Worm (Caenorhabditis elegans) whole organism, L1 larva: ENCODE data around the gene srw-68.

Experiments used
- C04F5.9 ChIP-seq: sonication (generic microtip); optimal IDR thresholded peaks from 2 replicates; lab custom pipeline; 2016; ENCODE audit warnings: missing genetic modification characterization, missing compliant biosample characterization
- C16A3.4 ChIP-seq: fragments of 150-350 bp; optimal IDR thresholded peaks from 2 replicates; lab custom pipeline; 2014; ENCODE audit warnings: missing biosample characterization, missing genetic modification characterization
- F16B12.6 ChIP-seq: fragments of 150-350 bp; optimal IDR thresholded peaks from 2 replicates; lab custom pipeline; 2014; ENCODE audit warnings: missing biosample characterization, missing genetic modification characterization
- Y116A8C.19 ChIP-seq: sonication (generic microtip); optimal IDR thresholded peaks from 2 replicates; lab custom pipeline; 2016; ENCODE audit warnings: missing compliant biosample characterization, missing genetic modification characterization, borderline replicate concordance
- aha-1 ChIP-seq: fragments of 150-350 bp; optimal IDR thresholded peaks from 2 replicates; lab custom pipeline; 2014; ENCODE audit warnings: missing biosample characterization, missing genetic modification characterization
- aly-2 ChIP-seq: fragments of 150-350 bp; optimal IDR thresholded peaks from 2 replicates; lab custom pipeline; 2014; ENCODE audit warnings: missing biosample characterization, missing genetic modification characterization
- efl-1 ChIP-seq, 4 experiments: fragments of 150-350 bp; optimal IDR thresholded peaks in 3 of 4; peaks in 1 of 4; 1 replicate in 1 of 4; 2 replicates in 3 of 4; lab custom pipeline; 2014; ENCODE audit warnings: missing biosample characterization in 2 of 4, missing genetic modification characterization in 2 of 4, missing genetic modification reagents in 2 of 4
- efl-3 ChIP-seq: fragments of 200-800 bp; sonication (Bioruptor generic); optimal IDR thresholded peaks from 2 replicates; lab custom pipeline; 2018; ENCODE audit warnings: mild to moderate bottlenecking, missing genetic modification characterization, missing compliant biosample characterization
- egl-27 ChIP-seq, 2 experiments: fragments of 150-350 bp in 1 of 2; sonication (generic microtip); optimal IDR thresholded peaks; 3 replicates each; lab custom pipeline; 2017 to 2018; ENCODE audit warnings: missing biosample characterization in 2 of 2, missing genetic modification characterization in 2 of 2, missing genetic modification reagents in 2 of 2
- elt-2 ChIP-seq: sonication (generic microtip); optimal IDR thresholded peaks from 2 replicates; lab custom pipeline; 2016; ENCODE audit warnings: missing genetic modification characterization, mild to moderate bottlenecking, inconsistent platforms, missing compliant biosample characterization, missing genetic modification reagents
- elt-3 ChIP-seq, 6 experiments: fragments of 150-350 bp in 1 of 6; sonication (generic microtip); optimal IDR thresholded peaks; 2 replicates each; lab custom pipeline; 2017 to 2018; ENCODE audit warnings: missing biosample characterization in 6 of 6, missing genetic modification characterization in 6 of 6, inconsistent platforms in 1 of 6
- fkh-4 ChIP-seq: sonication (generic microtip); optimal IDR thresholded peaks from 2 replicates; lab custom pipeline; 2016; ENCODE audit warnings: missing compliant biosample characterization, missing genetic modification characterization, borderline replicate concordance
- fkh-8 ChIP-seq: sonication (generic microtip); optimal IDR thresholded peaks from 2 replicates; lab custom pipeline; 2016; ENCODE audit warnings: mild to moderate bottlenecking, missing genetic modification characterization, missing compliant biosample characterization
- fos-1 ChIP-seq: fragments of 150-350 bp; optimal IDR thresholded peaks from 2 replicates; lab custom pipeline; 2014; ENCODE audit warnings: missing biosample characterization, missing genetic modification characterization
- grh-1 ChIP-seq: fragments of 200-800 bp; sonication (Bioruptor generic); IDR thresholded peaks from 2 replicates; pipeline ENCODE4 v1.3.6; 2022; ENCODE audit warnings: missing genetic modification reagents, missing genetic modification characterization, missing compliant biosample characterization
- hlh-4 ChIP-seq: sonication (generic microtip); optimal IDR thresholded peaks from 2 replicates; lab custom pipeline; 2016; ENCODE audit warnings: mild to moderate bottlenecking, missing genetic modification characterization, missing compliant biosample characterization
- lin-14 ChIP-seq: fragments of 200-800 bp; sonication (Bioruptor generic); optimal IDR thresholded peaks from 2 replicates; lab custom pipeline; 2018; ENCODE audit warnings: mild to moderate bottlenecking, missing genetic modification characterization, moderate library complexity, missing compliant biosample characterization
- lin-15B ChIP-seq: fragments of 150-350 bp; sonication (generic microtip); optimal IDR thresholded peaks from 3 replicates; lab custom pipeline; 2014; ENCODE audit warnings: missing biosample characterization, missing genetic modification characterization
- lin-39 ChIP-seq: fragments of 150-350 bp; optimal IDR thresholded peaks from 2 replicates; lab custom pipeline; 2014; ENCODE audit warnings: missing biosample characterization, missing genetic modification reagents, missing genetic modification characterization
- mab-9 ChIP-seq: fragments of 200-800 bp; sonication (Bioruptor generic); IDR thresholded peaks from 2 replicates; pipeline ENCODE4 v1.3.6; 2022; ENCODE audit warnings: missing genetic modification reagents, missing genetic modification characterization, missing compliant biosample characterization
- nhr-19 ChIP-seq: fragments of 200-800 bp; sonication (Bioruptor generic); conservative IDR thresholded peaks from 2 replicates; pipeline ENCODE4 v1.3.6; 2022; ENCODE audit warnings: missing genetic modification characterization, missing compliant biosample characterization
- nhr-237 ChIP-seq: fragments of 150-350 bp; optimal IDR thresholded peaks from 2 replicates; lab custom pipeline; 2014; ENCODE audit warnings: missing biosample characterization, missing genetic modification characterization
- nhr-77 ChIP-seq: fragments of 150-350 bp; optimal IDR thresholded peaks from 2 replicates; lab custom pipeline; 2014; ENCODE audit warnings: missing biosample characterization, missing genetic modification characterization
- rnt-1 ChIP-seq: sonication (generic microtip); optimal IDR thresholded peaks from 2 replicates; lab custom pipeline; 2016; ENCODE audit warnings: mild to moderate bottlenecking, missing genetic modification characterization, moderate library complexity, missing compliant biosample characterization
- snu-23 ChIP-seq: sonication (generic microtip); optimal IDR thresholded peaks from 2 replicates; lab custom pipeline; 2016; ENCODE audit warnings: missing genetic modification characterization, missing compliant biosample characterization
- sup-37 ChIP-seq: fragments of 200-800 bp; sonication (Bioruptor generic); optimal IDR thresholded peaks from 2 replicates; lab custom pipeline; 2018; ENCODE audit warnings: mild to moderate bottlenecking, missing genetic modification characterization, missing compliant biosample characterization
- tlp-1 ChIP-seq: fragments of 150-350 bp; optimal IDR thresholded peaks from 2 replicates; lab custom pipeline; 2014; ENCODE audit warnings: missing biosample characterization, missing genetic modification characterization
- unc-30 ChIP-seq: sonication (generic microtip); optimal IDR thresholded peaks from 2 replicates; lab custom pipeline; 2017; ENCODE audit warnings: missing biosample characterization, missing genetic modification characterization
- unc-86 ChIP-seq: sonication (generic microtip); optimal IDR thresholded peaks from 2 replicates; lab custom pipeline; 2016; ENCODE audit warnings: missing genetic modification characterization, missing compliant biosample characterization
- unc-98 ChIP-seq: fragments of 200-800 bp; sonication (Bioruptor generic); IDR thresholded peaks from 2 replicates; pipeline ENCODE4 v1.3.6; 2022; ENCODE audit warnings: missing genetic modification characterization, missing compliant biosample characterization
- zag-1 ChIP-seq: fragments of 150-350 bp; optimal IDR thresholded peaks from 2 replicates; lab custom pipeline; 2014; ENCODE audit warnings: missing biosample characterization, missing genetic modification characterization
- ztf-11 ChIP-seq, 2 experiments: sonication (generic microtip); optimal IDR thresholded peaks; 2 replicates each; lab custom pipeline; 2016 to 2017; ENCODE audit warnings: missing genetic modification characterization in 2 of 2, missing biosample characterization in 1 of 2, missing compliant biosample characterization in 1 of 2
- ztf-4 ChIP-seq: fragments of 150-350 bp; optimal IDR thresholded peaks from 2 replicates; lab custom pipeline; 2014; ENCODE audit warnings: missing biosample characterization, missing genetic modification characterization

Gene srw-68

DNA sequence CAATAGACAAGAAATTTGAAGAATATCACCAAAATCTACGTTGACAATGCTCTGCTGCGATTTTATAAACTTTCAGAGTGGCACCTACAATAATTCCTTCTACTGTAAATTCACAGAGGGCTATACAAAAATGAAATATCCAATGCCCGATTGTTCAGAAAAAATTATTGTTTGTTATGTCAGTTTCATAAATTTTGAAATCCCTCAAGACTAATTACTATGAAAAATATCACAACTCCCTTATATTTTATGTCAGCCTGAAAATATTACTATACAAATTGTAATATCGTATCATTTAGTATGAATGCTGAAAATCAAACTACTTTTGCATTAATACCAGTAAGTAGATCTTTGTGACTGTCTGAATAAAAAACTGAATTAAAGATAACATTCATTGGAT is 25.9 kb downstream of the srw-68 start, which contains the start of gene srx-60:
srx-60 (plus strand) TSS at position 301 of the 400 bp plus-strand sequence.
- TF ChIP-seq elt-3 (tag; optimal IDR thresholded peaks at IDR 0.05; lab: Kevin White, UChicago) (no peak), unc-86 (tag; lab: Kevin White, UChicago) (no peak), fos-1 (tag; lab: Kevin White, UChicago) (no peak), tlp-1 (tag; lab: Kevin White, UChicago) (no peak), F16B12.6 (tag; lab: Kevin White, UChicago) (no peak), C04F5.9 (tag; lab: Kevin White, UChicago) (no peak), rnt-1 (no peak), efl-3 (GFP tag; lab: Kevin White, UChicago) (no peak), Y116A8C.19 (tag; lab: Kevin White, UChicago) (no peak), aha-1 (tag; lab: Kevin White, UChicago) (no peak), nhr-77 (no peak), egl-27 (tag; optimal IDR thresholded peaks at IDR 0.05; lab: Kevin White, UChicago) (no peak), ztf-4 (no peak), C16A3.4 (tag; lab: Kevin White, UChicago) (no peak)

DNA sequence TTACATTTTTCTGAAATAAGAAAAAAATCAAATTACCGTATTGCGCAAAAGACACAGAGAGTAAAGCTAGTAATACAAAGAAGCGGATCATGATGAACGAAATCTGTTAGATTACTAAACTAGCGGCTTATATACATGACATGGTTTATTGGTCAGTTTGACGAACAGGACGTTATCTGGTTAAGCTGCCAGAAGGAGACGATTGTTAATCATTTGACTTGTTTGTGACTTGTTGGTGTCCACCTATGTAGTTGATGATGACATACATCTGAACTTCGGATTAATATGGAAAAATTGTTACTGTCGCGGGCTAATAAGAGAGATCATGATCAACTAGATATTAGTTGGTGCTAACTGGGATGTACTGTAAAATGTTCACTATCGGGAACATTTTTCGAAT is 26.4 kb downstream of the srw-68 start, which contains the start of gene cnc-9:
cnc-9 (minus strand) TSS at position 101 of the 400 bp plus-strand sequence.
- TF ChIP-seq rnt-1, result no peak
- no peak for TF ChIP-seq efl-1 (optimal IDR thresholded peaks at IDR 0.05; lab: Kevin White, UChicago)
- TF ChIP-seq efl-1 (GFP tag; optimal IDR thresholded peaks at IDR 0.05 in 1 of 2; lab: Kevin White, UChicago), result peak in 1 of 2 experiments; percentile 4

DNA sequence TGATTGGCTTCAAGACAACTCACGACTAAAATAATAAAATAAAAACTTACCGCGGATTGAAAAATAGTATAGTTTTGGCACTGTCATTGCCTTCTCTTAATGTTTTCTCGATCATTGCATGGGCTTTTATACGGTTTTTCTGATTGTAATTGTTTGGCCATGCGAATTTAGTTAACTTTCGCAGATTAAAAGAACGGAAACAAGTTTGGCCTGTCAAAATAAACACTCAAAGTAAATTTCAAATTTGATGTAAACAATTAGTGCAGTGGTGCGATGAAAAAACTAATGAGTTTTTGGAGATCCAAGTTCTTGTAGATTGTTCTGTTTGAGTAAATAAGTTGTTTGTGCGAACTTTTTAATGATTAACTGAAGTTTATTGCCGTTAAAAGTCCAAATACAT is 27.3 kb downstream of the srw-68 start, which contains the start of gene gst-41:
gst-41 (minus strand) TSS at position 101 of the 400 bp plus-strand sequence.
- TF ChIP-seq sup-37 (GFP tag; lab: Kevin White, UChicago) (no peak), snu-23 (GFP tag; lab: Kevin White, UChicago) (no peak)
- TF ChIP-seq, all 84 proteins: peak for 0

DNA sequence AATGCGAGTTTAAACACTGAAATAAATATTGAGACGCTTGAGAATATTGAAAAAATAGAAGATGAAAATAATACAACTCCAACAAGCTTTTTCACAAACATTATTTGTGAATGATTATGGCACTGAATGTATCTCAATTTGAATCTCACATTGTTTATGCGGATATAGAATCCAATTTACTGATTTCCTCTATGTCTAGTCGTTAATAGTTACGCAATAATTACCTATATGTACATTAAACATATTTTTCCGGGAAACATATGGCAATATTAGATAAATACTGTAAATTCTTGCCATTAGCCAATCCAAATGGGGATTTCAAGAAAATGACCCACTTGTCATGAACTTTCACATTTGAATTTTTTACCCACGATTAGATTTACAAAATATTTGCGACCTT is 31.1 kb downstream of the srw-68 start, which contains the start of gene srx-9:
srx-9 (minus strand) TSS at position 101 of the 400 bp plus-strand sequence.
- TF ChIP-seq fkh-8 (tag; lab: Kevin White, UChicago) (no peak), fkh-4 (tag; lab: Kevin White, UChicago) (no peak), zag-1 (tag; lab: Kevin White, UChicago) (no peak), unc-98 (GFP tag; lab: Robert Waterston, UW) (no peak), nhr-19 (no peak), snu-23 (GFP tag; lab: Kevin White, UChicago) (no peak), nhr-237 (tag; lab: Kevin White, UChicago) (no peak), unc-30 (tag; lab: Kevin White, UChicago) (no peak), lin-15B (tag; lab: Kevin White, UChicago) (no peak), sup-37 (GFP tag; lab: Kevin White, UChicago) (no peak), grh-1 (GFP tag; lab: Robert Waterston, UW) (no peak), lin-39 (tag; lab: Kevin White, UChicago) (no peak), ztf-11 (tag; optimal IDR thresholded peaks at IDR 0.05; lab: Kevin White, UChicago) (no peak), elt-2 (no peak), rnt-1 (no peak)
- TF ChIP-seq, all 84 proteins: peak for 0

DNA sequence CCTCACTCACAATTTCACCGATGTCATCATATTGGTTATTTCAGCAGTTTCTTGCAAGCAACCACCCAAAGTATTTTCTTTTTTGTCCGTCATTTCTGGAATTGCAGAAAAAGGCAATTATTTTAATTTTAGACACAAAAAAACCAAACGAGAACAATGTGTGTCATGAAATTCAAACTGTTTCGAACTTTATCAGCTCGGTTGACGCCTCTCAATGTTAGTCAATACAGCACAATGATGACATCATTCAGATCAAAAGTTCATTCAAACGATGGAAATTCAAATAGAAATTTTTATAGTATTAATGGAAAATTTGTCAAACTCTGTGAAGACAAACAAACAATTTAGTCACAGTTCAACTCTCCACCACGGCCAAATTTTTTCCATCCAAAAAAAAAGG is 34.6 kb downstream of the srw-68 start, which contains the start of gene fbxa-105:
fbxa-105 (minus strand) TSS at position 97 of the 400 bp plus-strand sequence.
- no peak for TF ChIP-seq hlh-4 (tag; lab: Kevin White, UChicago)
- TF ChIP-seq lin-14 (GFP tag; lab: Kevin White, UChicago), result no peak
- TF ChIP-seq aly-2 (tag; lab: Kevin White, UChicago), result no peak
- TF ChIP-seq efl-1 (optimal IDR thresholded peaks at IDR 0.05; lab: Kevin White, UChicago), result no peak
- peak in 1 of 2 experiments; percentile 19 for TF ChIP-seq efl-1 (GFP tag; optimal IDR thresholded peaks at IDR 0.05 in 1 of 2; lab: Kevin White, UChicago)
- TF ChIP-seq elt-2, result peak; percentile 3
- no peak for TF ChIP-seq mab-9
- no peak for TF ChIP-seq unc-98 (GFP tag; lab: Robert Waterston, UW)
- TF ChIP-seq, all 84 proteins: peak for 2
